Worm (Caenorhabditis elegans) whole organism, L2 larva: ENCODE results near the gene srz-69.

Experiments
- C34F6.9 ChIP-seq: fragments of 150-350 bp; optimal IDR thresholded peaks from 2 replicates; lab custom pipeline; 2014; ENCODE audit warnings: missing biosample characterization, missing genetic modification characterization
- F13H6.1 ChIP-seq: sonication (generic microtip); optimal IDR thresholded peaks from 2 replicates; lab custom pipeline; 2016; ENCODE audit warnings: missing genetic modification characterization, missing compliant biosample characterization
- R02D3.7 ChIP-seq: fragments of 150-350 bp; optimal IDR thresholded peaks from 2 replicates; lab custom pipeline; 2014; ENCODE audit warnings: missing biosample characterization, missing genetic modification characterization
- Y55F3AM.14 ChIP-seq: fragments of 200-800 bp; sonication (Bioruptor generic); optimal IDR thresholded peaks from 2 replicates; lab custom pipeline; 2018; ENCODE audit warnings: mild to moderate bottlenecking, missing genetic modification characterization, missing compliant biosample characterization
- ZK546.5 ChIP-seq: sonication (generic microtip); optimal IDR thresholded peaks from 2 replicates; lab custom pipeline; 2017; ENCODE audit warnings: missing biosample characterization, missing genetic modification characterization
- alr-1 ChIP-seq: fragments of 150-350 bp; optimal IDR thresholded peaks from 2 replicates; lab custom pipeline; 2014; ENCODE audit warnings: missing biosample characterization, missing genetic modification characterization
- aly-2 ChIP-seq: fragments of 150-350 bp; optimal IDR thresholded peaks from 2 replicates; lab custom pipeline; 2014; ENCODE audit warnings: missing biosample characterization, missing genetic modification characterization
- ama-1 ChIP-seq: fragments of 150-350 bp; optimal IDR thresholded peaks from 2 replicates; lab custom pipeline; 2018; ENCODE audit warnings: inconsistent platforms
- blmp-1 ChIP-seq: sonication (generic microtip); optimal IDR thresholded peaks from 2 replicates; lab custom pipeline; 2017; ENCODE audit warnings: missing genetic modification characterization, mild to moderate bottlenecking, missing compliant biosample characterization, antibody characterized with exemption, moderate library complexity; ENCODE audit not compliant: insufficient read depth
- ceh-16 ChIP-seq: fragments of 150-350 bp; optimal IDR thresholded peaks from 2 replicates; lab custom pipeline; 2014; ENCODE audit warnings: missing biosample characterization, missing genetic modification characterization
- ceh-82 ChIP-seq: fragments of 150-350 bp; optimal IDR thresholded peaks from 2 replicates; lab custom pipeline; 2014; ENCODE audit warnings: missing biosample characterization, missing genetic modification characterization
- crh-2 ChIP-seq: sonication (generic microtip); optimal IDR thresholded peaks from 2 replicates; lab custom pipeline; 2017; ENCODE audit warnings: missing biosample characterization, missing genetic modification characterization
- dmd-4 ChIP-seq: sonication (generic microtip); optimal IDR thresholded peaks from 2 replicates; lab custom pipeline; 2017; ENCODE audit warnings: missing biosample characterization, missing genetic modification characterization
- egl-27 ChIP-seq: sonication (generic microtip); optimal IDR thresholded peaks from 3 replicates; lab custom pipeline; 2017; ENCODE audit warnings: missing biosample characterization, missing genetic modification reagents, missing genetic modification characterization
- elt-1 ChIP-seq: fragments of 150-350 bp; optimal IDR thresholded peaks from 2 replicates; lab custom pipeline; 2014; ENCODE audit warnings: missing biosample characterization, missing genetic modification characterization
- elt-3 ChIP-seq: sonication (generic microtip); optimal IDR thresholded peaks from 2 replicates; lab custom pipeline; 2017; ENCODE audit warnings: missing biosample characterization, missing genetic modification characterization
- fos-1 ChIP-seq: fragments of 150-350 bp; optimal IDR thresholded peaks from 2 replicates; lab custom pipeline; 2014; ENCODE audit warnings: missing biosample characterization, missing genetic modification characterization
- gmeb-1 ChIP-seq: fragments of 150-350 bp; optimal IDR thresholded peaks from 2 replicates; lab custom pipeline; 2014; ENCODE audit warnings: missing biosample characterization, missing genetic modification characterization
- lin-11 ChIP-seq: fragments of 150-350 bp; sonication (generic microtip); optimal IDR thresholded peaks from 2 replicates; lab custom pipeline; 2014; ENCODE audit warnings: missing biosample characterization, missing genetic modification characterization, inconsistent platforms, mixed read lengths
- lin-13 ChIP-seq: fragments of 150-350 bp; optimal IDR thresholded peaks from 2 replicates; lab custom pipeline; 2014; ENCODE audit warnings: missing biosample characterization, missing genetic modification reagents, missing genetic modification characterization
- lin-39 ChIP-seq: fragments of 150-350 bp; optimal IDR thresholded peaks from 2 replicates; lab custom pipeline; 2014; ENCODE audit warnings: missing biosample characterization, missing genetic modification reagents, missing genetic modification characterization
- lsy-2 ChIP-seq, 2 experiments: fragments of 150-350 bp in 1 of 2; sonication (generic microtip) in 1 of 2; optimal IDR thresholded peaks; 2 replicates each; lab custom pipeline; 2014 to 2017; ENCODE audit warnings: missing biosample characterization in 2 of 2, missing genetic modification characterization in 2 of 2
- mab-5 ChIP-seq: fragments of 150-350 bp; optimal IDR thresholded peaks from 2 replicates; lab custom pipeline; 2014; ENCODE audit warnings: missing biosample characterization, missing genetic modification characterization
- mbf-1 ChIP-seq: sonication (generic microtip); optimal IDR thresholded peaks from 2 replicates; lab custom pipeline; 2017; ENCODE audit warnings: missing biosample characterization, missing genetic modification characterization
- mdl-1 ChIP-seq, 2 experiments: fragments of 150-350 bp in 1 of 2; sonication (generic microtip) in 1 of 2; optimal IDR thresholded peaks; 2 replicates each; lab custom pipeline; 2017; ENCODE audit warnings: missing biosample characterization in 2 of 2, missing genetic modification characterization in 2 of 2
- nhr-10 ChIP-seq: sonication (generic microtip); optimal IDR thresholded peaks from 2 replicates; lab custom pipeline; 2017; ENCODE audit warnings: missing biosample characterization, missing genetic modification characterization
- nhr-11 ChIP-seq: fragments of 150-350 bp; optimal IDR thresholded peaks from 2 replicates; lab custom pipeline; 2014; ENCODE audit warnings: missing biosample characterization, missing genetic modification characterization
- nhr-12 ChIP-seq: fragments of 150-350 bp; optimal IDR thresholded peaks from 2 replicates; lab custom pipeline; 2014; ENCODE audit warnings: missing biosample characterization, missing genetic modification characterization
- nhr-129 ChIP-seq: fragments of 150-350 bp; optimal IDR thresholded peaks from 2 replicates; lab custom pipeline; 2014; ENCODE audit warnings: missing biosample characterization, missing genetic modification characterization
- nhr-21 ChIP-seq: fragments of 150-350 bp; optimal IDR thresholded peaks from 2 replicates; lab custom pipeline; 2014; ENCODE audit warnings: missing biosample characterization, missing genetic modification characterization
- nhr-23 ChIP-seq: fragments of 150-350 bp; optimal IDR thresholded peaks from 2 replicates; lab custom pipeline; 2014; ENCODE audit warnings: missing biosample characterization, missing genetic modification reagents, missing genetic modification characterization
- nhr-237 ChIP-seq: fragments of 150-350 bp; optimal IDR thresholded peaks from 2 replicates; lab custom pipeline; 2014; ENCODE audit warnings: missing biosample characterization, missing genetic modification characterization
- nhr-25 ChIP-seq: fragments of 150-350 bp; sonication (generic microtip); optimal IDR thresholded peaks from 3 replicates; lab custom pipeline; 2014; ENCODE audit warnings: missing biosample characterization, missing genetic modification characterization
- nhr-6 ChIP-seq: fragments of 150-350 bp; optimal IDR thresholded peaks from 2 replicates; lab custom pipeline; 2014; ENCODE audit warnings: missing biosample characterization, missing genetic modification characterization
- nhr-77 ChIP-seq: fragments of 150-350 bp; optimal IDR thresholded peaks from 2 replicates; lab custom pipeline; 2014; ENCODE audit warnings: missing biosample characterization, missing genetic modification characterization
- peb-1 ChIP-seq: fragments of 150-350 bp; optimal IDR thresholded peaks from 2 replicates; lab custom pipeline; 2014; ENCODE audit warnings: missing biosample characterization, missing genetic modification characterization
- sem-4 ChIP-seq: fragments of 150-350 bp; optimal IDR thresholded peaks from 2 replicates; lab custom pipeline; 2014; ENCODE audit warnings: missing biosample characterization, missing genetic modification reagents, missing genetic modification characterization
- skn-1 ChIP-seq: sonication (generic microtip); optimal IDR thresholded peaks from 2 replicates; lab custom pipeline; 2017; ENCODE audit warnings: missing biosample characterization, missing genetic modification characterization
- sma-3 ChIP-seq: sonication (generic microtip); optimal IDR thresholded peaks from 2 replicates; lab custom pipeline; 2016; ENCODE audit warnings: missing genetic modification reagents, missing genetic modification characterization, missing compliant biosample characterization
- sma-9 ChIP-seq, 2 experiments: fragments of 150-350 bp in 1 of 2; sonication (generic microtip) in 1 of 2; optimal IDR thresholded peaks; 2 replicates each; lab custom pipeline; 2014 to 2016; ENCODE audit warnings: missing genetic modification characterization in 2 of 2, mild to moderate bottlenecking in 1 of 2, missing biosample characterization in 1 of 2, missing compliant biosample characterization in 1 of 2, missing genetic modification reagents in 1 of 2, moderate library complexity in 1 of 2
- snpc-4 ChIP-seq: fragments of 150-350 bp; optimal IDR thresholded peaks from 2 replicates; lab custom pipeline; 2014; ENCODE audit warnings: missing biosample characterization, missing genetic modification characterization
- unc-39 ChIP-seq: fragments of 150-350 bp; optimal IDR thresholded peaks from 2 replicates; lab custom pipeline; 2014; ENCODE audit warnings: missing biosample characterization, missing genetic modification characterization
- unc-55 ChIP-seq: fragments of 150-350 bp; sonication (generic microtip); optimal IDR thresholded peaks from 3 replicates; lab custom pipeline; 2014; ENCODE audit warnings: missing biosample characterization, missing genetic modification reagents, missing genetic modification characterization
- unc-62 ChIP-seq: fragments of 150-350 bp; optimal IDR thresholded peaks from 2 replicates; lab custom pipeline; 2014; ENCODE audit warnings: missing biosample characterization, missing genetic modification reagents, missing genetic modification characterization
- zag-1 ChIP-seq: fragments of 150-350 bp; optimal IDR thresholded peaks from 2 replicates; lab custom pipeline; 2014; ENCODE audit warnings: missing biosample characterization, missing genetic modification characterization
- ztf-1 ChIP-seq: fragments of 200-800 bp; sonication (Bioruptor generic); conservative IDR thresholded peaks from 2 replicates; pipeline ENCODE4 v1.3.6; 2022; ENCODE audit warnings: missing genetic modification characterization, missing compliant biosample characterization
- ztf-11 ChIP-seq: sonication (generic microtip); optimal IDR thresholded peaks from 2 replicates; lab custom pipeline; 2017; ENCODE audit warnings: missing biosample characterization, missing genetic modification characterization
- ztf-4 ChIP-seq: fragments of 150-350 bp; optimal IDR thresholded peaks from 2 replicates; lab custom pipeline; 2014; ENCODE audit warnings: missing biosample characterization, missing genetic modification characterization

srz-69 gene

ce11 chrIV:3523419-3523818, 46.4 kb upstream of the srz-69 start:
- no peak for TF ChIP-seq skn-1 (tag; lab: Kevin White, UChicago)
- TF ChIP-seq mab-5 (tag; lab: Kevin White, UChicago), result no peak
- no peak for TF ChIP-seq ztf-1 (GFP tag; lab: Robert Waterston, UW)
- no peak for TF ChIP-seq nhr-77 (tag; lab: Kevin White, UChicago)

- no peak for TF ChIP-seq gmeb-1 (tag; lab: Kevin White, UChicago)
- no peak for TF ChIP-seq sma-9 (GFP tag; optimal IDR thresholded peaks at IDR 0.05; lab: Kevin White, UChicago)
- TF ChIP-seq sma-9 (tag; optimal IDR thresholded peaks at IDR 0.05; lab: Kevin White, UChicago), result no peak
- no peak for TF ChIP-seq lin-11 (tag; lab: Kevin White, UChicago)
- TF ChIP-seq ama-1 (lab: Kevin White, UChicago), result no peak
- TF ChIP-seq dmd-4 (tag; lab: Kevin White, UChicago), result no peak
- no peak for TF ChIP-seq ZK546.5 (tag; lab: Kevin White, UChicago)
- no peak for TF ChIP-seq nhr-129 (tag; lab: Kevin White, UChicago)
- no peak for TF ChIP-seq egl-27 (tag; lab: Kevin White, UChicago)
- no peak for TF ChIP-seq sem-4 (tag; lab: Kevin White, UChicago)
- TF ChIP-seq, all 48 proteins: peak for 0
Observed at ce11 chrIV:3521710-3522109, 44.7 kb upstream of the srz-69 start.

ce11 chrIV:3520957-3521356, 43.9 kb upstream of the srz-69 start:
- TF ChIP-seq crh-2, result peak; percentile 10
- no peak for TF ChIP-seq nhr-25
- TF ChIP-seq nhr-12 (tag; lab: Kevin White, UChicago), result no peak
- TF ChIP-seq ama-1 (lab: Kevin White, UChicago), result no peak
- peak in 1 of 2 experiments; percentile 18 for TF ChIP-seq mdl-1 (tag; optimal IDR thresholded peaks at IDR 0.05; lab: Kevin White, UChicago)
- TF ChIP-seq lin-39 (tag; lab: Kevin White, UChicago), result no peak
- TF ChIP-seq snpc-4, result no peak
- TF ChIP-seq blmp-1, result no peak
- TF ChIP-seq nhr-77 (tag; lab: Kevin White, UChicago), result no peak
- TF ChIP-seq nhr-6 (tag; lab: Kevin White, UChicago), result no peak
- peak; percentile 31 for TF ChIP-seq sma-9 (GFP tag; optimal IDR thresholded peaks at IDR 0.05; lab: Kevin White, UChicago)
- no peak for TF ChIP-seq sma-9 (tag; optimal IDR thresholded peaks at IDR 0.05; lab: Kevin White, UChicago)
- no peak for TF ChIP-seq dmd-4 (tag; lab: Kevin White, UChicago)
- no peak for TF ChIP-seq mab-5 (tag; lab: Kevin White, UChicago)
- no peak for TF ChIP-seq lin-13
- no peak for TF ChIP-seq skn-1 (tag; lab: Kevin White, UChicago)
- no peak for TF ChIP-seq elt-1
- TF ChIP-seq nhr-21 (tag; lab: Kevin White, UChicago), result no peak
- TF ChIP-seq lin-11 (tag; lab: Kevin White, UChicago), result no peak
- TF ChIP-seq ztf-1 (GFP tag; lab: Robert Waterston, UW), result no peak
- no peak for TF ChIP-seq unc-39
- no peak for TF ChIP-seq R02D3.7 (tag; lab: Kevin White, UChicago)
- peak; percentile 56 for TF ChIP-seq F13H6.1 (tag; lab: Kevin White, UChicago)
- no peak for TF ChIP-seq elt-3 (tag; lab: Kevin White, UChicago)
- TF ChIP-seq nhr-237 (tag; lab: Kevin White, UChicago), result no peak
- peak in 1 of 2 experiments; percentile 10 for TF ChIP-seq lsy-2 (tag; optimal IDR thresholded peaks at IDR 0.05; lab: Kevin White, UChicago)
- TF ChIP-seq ztf-4 (tag; lab: Kevin White, UChicago), result no peak
- TF ChIP-seq sma-3, result no peak
- no peak for TF ChIP-seq ceh-16
- TF ChIP-seq peb-1 (tag; lab: Kevin White, UChicago), result no peak
- TF ChIP-seq nhr-23 (tag; lab: Kevin White, UChicago), result no peak
- no peak for TF ChIP-seq ceh-82 (tag; lab: Kevin White, UChicago)
- peak; percentile 28 for TF ChIP-seq nhr-129 (tag; lab: Kevin White, UChicago)
- TF ChIP-seq C34F6.9 (tag; lab: Kevin White, UChicago), result peak; percentile 10
- peak; percentile 12 for TF ChIP-seq sem-4 (tag; lab: Kevin White, UChicago)
- TF ChIP-seq unc-55 (GFP tag; lab: Kevin White, UChicago), result peak; percentile 31
- TF ChIP-seq egl-27 (tag; lab: Kevin White, UChicago), result no peak
- no peak for TF ChIP-seq ZK546.5 (tag; lab: Kevin White, UChicago)
- TF ChIP-seq gmeb-1 (tag; lab: Kevin White, UChicago), result no peak
- no peak for TF ChIP-seq fos-1 (tag; lab: Kevin White, UChicago)
- TF ChIP-seq nhr-10, result no peak
- no peak for TF ChIP-seq alr-1 (tag; lab: Kevin White, UChicago)
- no peak for TF ChIP-seq aly-2 (tag; lab: Kevin White, UChicago)
- TF ChIP-seq mbf-1 (tag; lab: Kevin White, UChicago), result no peak
- TF ChIP-seq Y55F3AM.14, result no peak
- no peak for TF ChIP-seq nhr-11
- TF ChIP-seq unc-62 (GFP tag; lab: Kevin White, UChicago), result no peak
- TF ChIP-seq ztf-11 (tag; lab: Kevin White, UChicago), result no peak
- TF ChIP-seq zag-1 (tag; lab: Kevin White, UChicago), result peak; percentile 39
